Fruit fly (Drosophila melanogaster) whole organism, larva: ENCODE measurements around the gene Pvf2.

Experiments
- noc ChIP-seq: fragments of 200-800 bp; sonication (Bioruptor generic); optimal IDR thresholded peaks from 3 replicates; lab custom pipeline; 2019; ENCODE audit warnings: missing biosample characterization, mild to moderate bottlenecking, missing genetic modification characterization, moderate library complexity

The Pvf2 gene

dm6 chr2L:7084410-7084809 lies at the start of gene Pvf2:
Pvf2 (minus strand) TSS chr2L:7084635.
- no peak for TF ChIP-seq noc (tag; lab: Kevin White, UChicago)

DNA sequence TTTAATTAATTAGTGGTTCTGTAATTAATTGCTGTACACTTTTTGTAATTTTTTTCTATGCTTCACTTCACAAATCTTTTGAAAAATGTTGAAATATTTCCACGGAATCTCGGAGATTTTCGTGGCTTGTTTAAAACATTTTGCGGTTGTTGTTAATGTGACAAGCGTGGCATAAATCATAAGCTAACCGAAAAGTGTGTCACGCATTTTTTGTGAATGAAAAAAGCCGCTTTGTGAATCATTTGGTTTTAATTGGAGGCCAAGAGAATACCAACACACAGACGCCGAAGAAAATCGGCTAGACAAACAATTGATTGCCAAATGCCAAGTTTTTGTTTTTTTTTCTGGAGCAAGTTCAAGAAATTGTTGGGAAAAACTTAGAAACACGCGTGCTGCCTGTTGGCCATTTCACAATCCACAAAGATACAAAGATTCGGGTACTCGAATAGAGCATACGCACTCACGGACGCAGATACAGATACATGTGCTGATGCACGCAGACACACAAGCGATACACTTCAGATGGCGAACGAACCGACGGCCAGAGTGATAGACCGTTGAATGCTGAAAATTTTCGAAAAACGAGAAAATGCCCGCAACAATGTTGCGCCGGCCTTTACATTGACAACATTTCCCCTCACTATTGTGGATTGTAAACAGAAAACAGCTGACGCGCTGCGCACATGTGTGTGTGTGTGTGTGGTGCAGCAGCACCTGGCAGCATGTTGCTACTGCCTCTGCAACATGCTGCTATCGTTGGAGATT lies 49.3 kb upstream of the Pvf2 start:
- no peak for TF ChIP-seq noc (tag; lab: Kevin White, UChicago)

dm6 chr2L:7125209-7125752 lies 40.8 kb upstream of the Pvf2 start:
- TF ChIP-seq noc (tag; lab: Kevin White, UChicago): no peak

- no peak for TF ChIP-seq noc (tag; lab: Kevin White, UChicago)
These were observed 39.3 kb upstream of the Pvf2 start for dm6 chr2L:7123695-7124094.

DNA sequence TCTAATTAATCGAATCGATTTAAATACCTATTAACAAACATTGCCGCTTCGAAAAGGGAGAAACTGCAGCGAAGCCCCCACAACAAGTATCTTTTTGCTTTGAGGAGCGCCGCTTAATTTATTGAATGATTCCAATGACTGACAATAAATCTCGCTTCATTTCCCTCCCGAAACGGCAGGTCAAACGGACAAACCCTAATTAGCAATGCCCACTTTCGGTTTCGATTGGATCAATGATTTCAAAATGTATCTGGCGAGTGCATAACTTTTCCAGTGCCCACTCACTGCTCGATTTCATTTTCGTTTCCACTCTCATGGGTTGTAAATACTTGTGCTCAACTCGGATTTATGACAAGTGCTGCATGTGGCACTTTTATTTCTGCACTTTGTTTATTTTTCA lies 38.4 kb upstream of the Pvf2 start:
- TF ChIP-seq noc (tag; lab: Kevin White, UChicago): no peak

- TF ChIP-seq noc (tag; lab: Kevin White, UChicago): no peak
These were observed 36.6 kb upstream of the Pvf2 start for dm6 chr2L:7121065-7121464.

dm6 chr2L:7119460-7120047 lies 35.1 kb upstream of the Pvf2 start:
- no peak for TF ChIP-seq noc (tag; lab: Kevin White, UChicago)

dm6 chr2L:7118205-7118801 lies 33.9 kb upstream of the Pvf2 start:
- TF ChIP-seq noc (tag; lab: Kevin White, UChicago): no peak

- no peak for TF ChIP-seq noc (tag; lab: Kevin White, UChicago)
These were observed 33.2 kb upstream of the Pvf2 start for dm6 chr2L:7117552-7118144.

DNA sequence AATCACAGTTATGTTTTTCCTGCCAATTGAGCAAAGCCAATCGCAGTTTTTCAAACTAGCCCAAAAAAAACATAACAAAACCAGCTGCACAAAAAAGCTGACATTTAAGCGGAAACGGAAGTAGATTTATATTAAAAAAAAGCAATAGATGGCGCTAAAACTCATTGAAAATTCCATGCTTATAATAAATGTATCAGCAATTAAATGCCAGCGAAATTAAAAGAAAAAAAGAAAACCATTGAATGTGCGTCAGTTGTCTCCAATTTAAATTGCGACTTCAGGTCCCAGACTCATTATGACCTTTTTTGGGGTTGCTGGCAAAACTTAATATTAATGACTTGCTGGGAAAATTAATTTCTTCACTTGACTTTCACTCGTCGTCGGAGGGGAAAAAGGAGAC lies 29.7 kb upstream of the Pvf2 start:
- no peak for TF ChIP-seq noc (tag; lab: Kevin White, UChicago)

- no peak for TF ChIP-seq noc (tag; lab: Kevin White, UChicago)
These were observed 25.9 kb upstream of the Pvf2 start for dm6 chr2L:7110318-7110717.

DNA sequence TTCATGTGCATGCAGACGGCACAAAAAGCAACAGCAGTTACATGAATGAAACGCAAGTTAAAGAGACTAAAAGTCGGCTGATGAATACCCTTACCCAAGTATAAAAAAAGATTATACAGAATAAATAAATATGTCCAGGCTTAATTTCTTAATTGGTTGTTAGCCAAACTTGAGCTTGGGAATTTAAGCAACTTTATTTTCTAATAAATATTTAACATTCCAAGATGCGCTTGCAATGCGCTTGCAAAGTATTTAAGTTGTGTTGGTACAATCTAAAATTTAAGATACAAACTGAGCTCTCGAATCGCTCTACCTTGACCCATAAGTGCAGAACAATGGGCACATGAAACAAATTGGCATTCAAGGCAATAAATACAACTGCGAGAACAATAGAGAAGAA lies 23.5 kb upstream of the Pvf2 start:
- no peak for TF ChIP-seq noc (tag; lab: Kevin White, UChicago)

DNA sequence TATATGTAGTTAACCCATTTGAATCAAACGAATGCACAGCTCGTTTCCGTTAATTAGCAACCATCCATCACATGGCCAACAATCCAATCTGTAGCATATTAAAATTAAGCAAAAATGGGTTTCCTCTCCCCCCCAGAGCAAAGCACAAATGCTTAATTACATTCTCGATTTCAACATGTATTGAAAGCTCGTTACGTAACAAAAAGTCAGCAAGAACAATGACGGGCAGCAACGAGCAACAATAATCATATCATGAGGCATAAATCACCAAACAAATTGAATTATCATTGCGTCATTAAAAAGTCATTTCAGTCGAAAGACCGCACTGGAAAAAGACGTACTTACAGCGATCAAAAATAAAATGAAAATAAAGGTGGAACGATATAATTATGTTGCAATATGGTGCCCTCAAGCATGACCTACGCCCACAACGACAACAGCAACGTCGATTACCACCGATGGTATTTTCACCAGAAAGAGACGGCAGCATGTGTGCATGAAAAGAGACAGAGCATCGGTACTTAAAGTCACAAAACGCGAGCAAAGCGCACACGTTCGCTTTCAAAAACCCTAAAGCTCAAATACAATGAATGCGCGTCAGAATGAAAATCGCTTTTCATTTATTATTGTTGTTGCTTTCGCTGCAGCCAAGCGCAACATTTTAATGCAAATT lies 22.0 kb upstream of the Pvf2 start:
- no peak for TF ChIP-seq noc (tag; lab: Kevin White, UChicago)

DNA sequence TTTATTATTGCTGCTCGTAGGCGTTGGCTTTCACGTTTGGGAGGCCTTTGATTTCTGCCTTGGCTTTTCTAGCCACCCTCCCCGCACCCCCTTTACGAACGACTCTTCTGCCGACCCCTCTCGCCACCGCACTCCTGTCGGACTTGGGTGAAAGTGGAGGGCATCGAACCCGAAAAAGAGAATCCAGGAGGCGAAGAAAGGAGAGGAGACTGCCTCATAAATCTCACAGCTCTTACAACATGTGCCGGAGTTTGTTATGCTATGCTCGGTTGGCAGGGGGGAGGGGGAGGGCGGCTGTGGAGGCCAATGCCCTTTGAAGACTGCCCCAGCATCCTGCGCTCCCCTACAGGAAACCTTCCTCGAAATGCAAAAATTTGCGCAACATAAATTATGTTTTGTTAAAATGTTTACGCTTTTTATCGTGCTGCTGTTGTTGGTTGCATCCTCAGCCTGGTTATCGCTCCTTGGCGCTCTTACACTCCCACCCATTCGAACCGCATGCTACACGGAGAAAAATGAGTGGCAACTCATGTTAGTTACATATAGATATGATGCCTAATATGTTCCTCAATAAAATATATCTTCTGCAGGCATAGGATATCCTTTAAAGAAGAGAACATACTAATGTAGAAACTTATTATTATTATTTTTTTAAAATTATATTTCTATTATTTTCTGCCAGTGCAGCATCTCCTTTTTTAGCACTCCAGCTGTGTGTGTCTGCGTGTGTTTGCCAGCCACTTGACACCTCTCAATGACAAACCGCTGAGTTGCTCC lies 19.9 kb upstream of the Pvf2 start:
- TF ChIP-seq noc (tag; lab: Kevin White, UChicago): no peak

- TF ChIP-seq noc (tag; lab: Kevin White, UChicago): no peak
These were observed 16.4 kb upstream of the Pvf2 start for dm6 chr2L:7100830-7101229.
